Worm (Caenorhabditis elegans) whole organism, L2 larva: ENCODE results near the gene grl-10.

Source experiments
- ama-1 ChIP-seq: fragments of 150-350 bp; optimal IDR thresholded peaks from 2 replicates; lab custom pipeline; 2018; ENCODE audit warnings: inconsistent platforms
- ceh-82 ChIP-seq: fragments of 150-350 bp; optimal IDR thresholded peaks from 2 replicates; lab custom pipeline; 2014; ENCODE audit warnings: missing biosample characterization, missing genetic modification characterization
- crh-2 ChIP-seq: sonication (generic microtip); optimal IDR thresholded peaks from 2 replicates; lab custom pipeline; 2017; ENCODE audit warnings: missing biosample characterization, missing genetic modification characterization
- dmd-4 ChIP-seq: sonication (generic microtip); optimal IDR thresholded peaks from 2 replicates; lab custom pipeline; 2017; ENCODE audit warnings: missing biosample characterization, missing genetic modification characterization
- elt-3 ChIP-seq: sonication (generic microtip); optimal IDR thresholded peaks from 2 replicates; lab custom pipeline; 2017; ENCODE audit warnings: missing biosample characterization, missing genetic modification characterization
- lin-11 ChIP-seq: fragments of 150-350 bp; sonication (generic microtip); optimal IDR thresholded peaks from 2 replicates; lab custom pipeline; 2014; ENCODE audit warnings: missing biosample characterization, missing genetic modification characterization, inconsistent platforms, mixed read lengths
- mab-5 ChIP-seq: fragments of 150-350 bp; optimal IDR thresholded peaks from 2 replicates; lab custom pipeline; 2014; ENCODE audit warnings: missing biosample characterization, missing genetic modification characterization
- mdl-1 ChIP-seq, 2 experiments: fragments of 150-350 bp in 1 of 2; sonication (generic microtip) in 1 of 2; optimal IDR thresholded peaks; 2 replicates each; lab custom pipeline; 2017; ENCODE audit warnings: missing biosample characterization in 2 of 2, missing genetic modification characterization in 2 of 2
- skn-1 ChIP-seq: sonication (generic microtip); optimal IDR thresholded peaks from 2 replicates; lab custom pipeline; 2017; ENCODE audit warnings: missing biosample characterization, missing genetic modification characterization
- snpc-4 ChIP-seq: fragments of 150-350 bp; optimal IDR thresholded peaks from 2 replicates; lab custom pipeline; 2014; ENCODE audit warnings: missing biosample characterization, missing genetic modification characterization

DNA sequence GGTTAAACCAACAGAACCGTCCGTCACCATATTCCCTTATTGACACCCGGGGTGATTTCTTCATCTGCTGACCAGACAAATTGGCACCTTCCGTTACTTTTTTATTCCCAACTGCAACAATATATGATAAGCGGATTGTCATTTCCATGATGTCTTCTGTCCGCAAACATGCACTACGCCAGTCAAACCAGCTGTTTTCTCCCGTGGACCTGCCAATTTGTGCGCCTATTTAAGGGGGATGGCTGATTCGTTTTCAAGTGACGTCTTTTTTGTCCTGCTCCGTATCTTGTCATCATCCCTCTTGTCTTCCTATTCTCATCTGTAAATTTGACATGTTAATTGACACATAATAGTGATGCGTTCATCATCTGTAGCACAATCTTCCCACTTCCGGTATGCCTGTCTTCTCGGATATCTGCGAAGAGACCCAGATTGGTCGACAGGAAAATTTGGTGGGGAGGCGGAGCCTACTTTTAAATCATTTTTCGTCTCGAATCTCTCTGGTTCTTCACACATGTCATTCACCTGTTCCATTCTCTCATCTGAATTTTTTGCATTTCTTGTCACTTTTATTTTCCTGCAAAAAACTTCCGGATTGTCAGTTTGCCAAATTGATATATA is 26.2 kb upstream of the grl-10 start:
- TF ChIP-seq mab-5 (tag; lab: Kevin White, UChicago) (no peak), snpc-4 (tag; lab: Kevin White, UChicago) (no peak), ama-1 (lab: Kevin White, UChicago) (no peak), elt-3 (tag; lab: Kevin White, UChicago) (no peak), crh-2 (no peak), lin-11 (no peak), ceh-82 (tag; lab: Kevin White, UChicago) (no peak), mdl-1 (tag; optimal IDR thresholded peaks at IDR 0.05; lab: Kevin White, UChicago) (no peak), dmd-4 (tag; lab: Kevin White, UChicago) (no peak), skn-1 (tag; lab: Kevin White, UChicago) (no peak)
